Worm (Caenorhabditis elegans): Measurements from ENCODE around the gene Y48E1B.3.

Gene Y48E1B.3

ce11 chrII:13542991-13543390 is 24.8 kb downstream of the Y48E1B.3 start:
- TF ChIP-seq Y48G9A.11 (GFP tag; IDR thresholded peaks at IDR 0.05) (no peak), php-3 (GFP tag; IDR thresholded peaks at IDR 0.05) (no peak), hlh-30 (tag; optimal IDR thresholded peaks at IDR 0.05; ENCODE audit: insufficient read depth) (no peak), set-16 (GFP tag; IDR thresholded peaks at IDR 0.05) (peak; percentile 95), sdz-12 (GFP tag; optimal IDR thresholded peaks at IDR 0.05) (no peak), nhr-76 (tag; optimal IDR thresholded peaks at IDR 0.05) (no peak)

ce11 chrII:13540956-13541355 is 26.8 kb downstream of the Y48E1B.3 start, which contains the start of the genes noa-1 and Y48E1B.17:
Gene noa-1 (minus strand): TSS chrII:13541056.
Gene Y48E1B.17 (minus strand): TSS chrII:13541084.
- no peak for TF ChIP-seq mxl-3 (GFP tag; optimal IDR thresholded peaks at IDR 0.05)
- no peak for TF ChIP-seq daf-19 (GFP tag; conservative IDR thresholded peaks at IDR 0.05)
- TF ChIP-seq nhr-77 (tag; optimal IDR thresholded peaks at IDR 0.05) = no peak

- TF ChIP-seq ama-1 (optimal IDR thresholded peaks at IDR 0.05) = no peak
- TF ChIP-seq nhr-76 (tag; optimal IDR thresholded peaks at IDR 0.05) = no peak
- TF ChIP-seq F37D6.2 (tag; optimal IDR thresholded peaks at IDR 0.05) = no peak
- no peak for TF ChIP-seq egl-27 (tag; optimal IDR thresholded peaks at IDR 0.05)
- TF ChIP-seq nhr-42 (GFP tag; IDR thresholded peaks at IDR 0.05) = no peak
- no peak for TF ChIP-seq skn-1 (tag; optimal IDR thresholded peaks at IDR 0.05)
- TF ChIP-seq nhr-237 (tag; optimal IDR thresholded peaks at IDR 0.05) = no peak
- TF ChIP-seq D1046.2 (GFP tag; IDR thresholded peaks at IDR 0.05) = no peak
- no peak for TF ChIP-seq nhr-48 (tag; optimal IDR thresholded peaks at IDR 0.05)
- TF ChIP-seq vab-7 (GFP tag; IDR thresholded peaks at IDR 0.05) = no peak
- TF ChIP-seq aly-2 (tag; optimal IDR thresholded peaks at IDR 0.05) = no peak
- TF ChIP-seq nhr-25 (tag; optimal IDR thresholded peaks at IDR 0.05; ENCODE audit: borderline replicate concordance, insufficient read depth) = no peak
- TF ChIP-seq lin-15B (tag; optimal IDR thresholded peaks at IDR 0.05) = no peak
- TF ChIP-seq dpl-1 (GFP tag; optimal IDR thresholded peaks at IDR 0.05) = no peak
- no peak for TF ChIP-seq madf-9 (GFP tag; conservative IDR thresholded peaks at IDR 0.05)
- TF ChIP-seq mdt-29 (GFP tag; IDR thresholded peaks at IDR 0.05) = no peak
- no peak for TF ChIP-seq F44E2.7 (GFP tag; IDR thresholded peaks at IDR 0.05)
- no peak for TF ChIP-seq hif-1 (tag; optimal IDR thresholded peaks at IDR 0.05)
Observed at ce11 chrII:13531118-13531517, 36.7 kb downstream of the Y48E1B.3 start, which contains the start of gene snx-14. Gene snx-14 (minus strand): TSS chrII:13531218.

ce11 chrII:13530657-13531056 is 37.1 kb downstream of the Y48E1B.3 start:
- peak; percentile 61; the same call in 1 of the 2 replicates for TF ChIP-seq nhr-42 (GFP tag; IDR thresholded peaks at IDR 0.05)
- TF ChIP-seq ceh-44 (GFP tag; IDR thresholded peaks at IDR 0.05) = no peak
- no peak for TF ChIP-seq R02D3.7 (tag; optimal IDR thresholded peaks at IDR 0.05)
- no peak for TF ChIP-seq nhr-11 (tag; optimal IDR thresholded peaks at IDR 0.05)
- no peak for TF ChIP-seq F49E8.2 (tag; optimal IDR thresholded peaks at IDR 0.05; ENCODE audit: borderline replicate concordance)
- TF ChIP-seq vab-7 (GFP tag; IDR thresholded peaks at IDR 0.05) = no peak
- TF ChIP-seq ama-1 (optimal IDR thresholded peaks at IDR 0.05) = no peak
- peak; percentile 30; the same call in 1 of the 2 replicates for TF ChIP-seq set-16 (GFP tag; IDR thresholded peaks at IDR 0.05)
- peak in 1 of 2 experiments; percentile 79 for TF ChIP-seq unc-62 (GFP tag; optimal IDR thresholded peaks at IDR 0.05 in 1 of 2)
- TF ChIP-seq unc-62 (tag; optimal IDR thresholded peaks at IDR 0.05) = no peak

ce11 chrII:13529131-13529530 is 38.6 kb downstream of the Y48E1B.3 start:
- TF ChIP-seq mdl-1 (tag; optimal IDR thresholded peaks at IDR 0.05) = no peak
- peak; percentile 84 for TF ChIP-seq set-16 (GFP tag; IDR thresholded peaks at IDR 0.05)
